Worm (Caenorhabditis elegans): ENCODE results near the gene T25E12.6.

- no peak for TF ChIP-seq lsy-2 (tag; optimal IDR thresholded peaks at IDR 0.05)
- no peak for TF ChIP-seq unc-62 (GFP tag; optimal IDR thresholded peaks at IDR 0.05)
- no peak for TF ChIP-seq blmp-1 (tag; optimal IDR thresholded peaks at IDR 0.05)
- no peak for TF ChIP-seq pha-4 (tag; optimal IDR thresholded peaks at IDR 0.05)
- TF ChIP-seq elt-1 (tag; optimal IDR thresholded peaks at IDR 0.05; ENCODE audit: borderline replicate concordance, insufficient read depth) = no peak
- no peak for TF ChIP-seq M03D4.4 (tag; optimal IDR thresholded peaks at IDR 0.05)
- TF ChIP-seq ceh-39 (tag; optimal IDR thresholded peaks at IDR 0.05) = no peak
- no peak for TF ChIP-seq ztf-11 (tag; optimal IDR thresholded peaks at IDR 0.05)
- no peak for TF ChIP-seq nhr-12 (tag; optimal IDR thresholded peaks at IDR 0.05)
- TF ChIP-seq ces-1 (GFP tag; optimal IDR thresholded peaks at IDR 0.05) = no peak
- TF ChIP-seq elt-3 (tag; optimal IDR thresholded peaks at IDR 0.05) = no peak
- no peak for TF ChIP-seq nhr-28 (tag; optimal IDR thresholded peaks at IDR 0.05)
These were observed 42.6 kb downstream of the T25E12.6 start for ce11 chrV:16784806-16785205.

Data from whole organism, mixed stage, embryonic.